Fruit fly (Drosophila melanogaster): Measurements from ENCODE around the gene CG14805.

The CG14805 gene

dm6 chrX:1858867-1859266, 18.2 kb upstream of the CG14805 start, which contains the start of gene Lamtor5 (continued):
- TF ChIP-seq CG9139 (GFP tag; optimal IDR thresholded peaks at IDR 0.05) (no peak), achi (GFP tag; optimal IDR thresholded peaks at IDR 0.05) (peak; percentile 41), Blimp-1 (GFP tag; optimal IDR thresholded peaks at IDR 0.05) (peak; percentile 10), dac (GFP tag; optimal IDR thresholded peaks at IDR 0.05) (no peak), spab (GFP tag; optimal IDR thresholded peaks at IDR 0.05) (no peak), CG1621 (tag; optimal IDR thresholded peaks at IDR 0.05) (no peak), CG4318 (GFP tag; optimal IDR thresholded peaks at IDR 0.05) (no peak), CG8319 (GFP tag; optimal IDR thresholded peaks at IDR 0.05) (no peak), Smox (GFP tag; optimal IDR thresholded peaks at IDR 0.05) (peak; percentile 51), salr (GFP tag; optimal IDR thresholded peaks at IDR 0.05) (no peak), CG15336 (GFP tag; IDR thresholded peaks at IDR 0.05) (peak; percentile 55), Met (GFP tag; optimal IDR thresholded peaks at IDR 0.05) (peak; percentile 54), net (GFP tag; optimal IDR thresholded peaks at IDR 0.05) (peak; percentile 44), Gug (GFP tag; IDR thresholded peaks at IDR 0.05) (no peak), CG32006 (GFP tag; optimal IDR thresholded peaks at IDR 0.05) (peak; percentile 37), Lpt (GFP tag; optimal IDR thresholded peaks at IDR 0.05) (no peak), topi (GFP tag; optimal IDR thresholded peaks at IDR 0.05) (peak; percentile 70), CG8119 (GFP tag; IDR thresholded peaks at IDR 0.05) (peak; percentile 25; the same call in 1 of the 3 replicates), CG10669 (GFP tag; optimal IDR thresholded peaks at IDR 0.05) (peak; percentile 39), eg (GFP tag; IDR thresholded peaks at IDR 0.05) (peak; percentile 42; the same call in 1 of the 3 replicates), CG7368 (GFP tag; optimal IDR thresholded peaks at IDR 0.05) (peak; percentile 52), CG6792 (GFP tag; optimal IDR thresholded peaks at IDR 0.05) (peak; percentile 24), CG16779 (tag; optimal IDR thresholded peaks at IDR 0.05) (no peak), CG34406 (GFP tag; optimal IDR thresholded peaks at IDR 0.05) (peak; percentile 22), OdsH (GFP tag; optimal IDR thresholded peaks at IDR 0.05) (peak; percentile 34), fd59A (GFP tag; optimal IDR thresholded peaks at IDR 0.05) (peak; percentile 10)

DNA sequence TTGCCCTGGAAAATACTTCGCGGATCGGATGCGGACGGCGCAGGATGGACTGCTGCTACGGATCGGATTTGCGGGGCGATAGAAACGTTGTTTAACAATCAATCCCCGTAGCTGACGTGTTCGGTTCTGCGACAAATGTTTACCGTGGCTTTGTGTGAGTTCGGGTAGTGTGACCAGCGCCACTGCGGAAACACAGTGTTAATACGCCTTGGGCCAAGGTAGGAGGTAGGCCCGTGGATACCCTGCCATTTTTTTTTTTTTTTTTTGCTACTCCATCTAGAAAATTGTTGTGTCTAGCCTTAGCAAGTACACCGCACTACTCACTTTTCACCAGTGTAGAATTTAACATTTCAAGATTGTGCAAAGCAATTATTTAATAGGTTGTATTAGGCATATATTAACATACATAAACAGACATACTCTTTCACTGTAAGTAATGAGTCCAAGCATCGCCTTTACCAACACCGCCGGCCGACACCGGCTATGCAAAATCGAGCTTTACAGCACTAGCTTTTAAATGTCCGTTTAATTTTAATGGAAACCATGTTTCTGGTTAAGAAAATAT, 15.4 kb upstream of the CG14805 start, which contains the start of gene deltaCOP:
Gene deltaCOP, minus strand, starts transcription at position 171 of the 565 bp plus-strand sequence.
- peak; percentile 91 for TF ChIP-seq lz (GFP tag; optimal IDR thresholded peaks at IDR 0.05)
- TF ChIP-seq vri (GFP tag; optimal IDR thresholded peaks at IDR 0.05) = no peak
- peak; percentile 72 for TF ChIP-seq CG11294 (GFP tag; IDR thresholded peaks at IDR 0.05)
- no peak for TF ChIP-seq OdsH (GFP tag; optimal IDR thresholded peaks at IDR 0.05)
- TF ChIP-seq CG6854 (GFP tag; optimal IDR thresholded peaks at IDR 0.05) = peak; percentile 16
- TF ChIP-seq CG6163 (GFP tag; IDR thresholded peaks at IDR 0.05) = peak; percentile 82
- no peak for TF ChIP-seq spab (GFP tag; optimal IDR thresholded peaks at IDR 0.05)
- no peak for TF ChIP-seq CG9139 (GFP tag; optimal IDR thresholded peaks at IDR 0.05)
- no peak for TF ChIP-seq CG6808 (GFP tag; optimal IDR thresholded peaks at IDR 0.05)
- peak; percentile 90 for TF ChIP-seq Hr39 (GFP tag; optimal IDR thresholded peaks at IDR 0.05)
- peak; percentile 92 for TF ChIP-seq CG31627 (GFP tag; optimal IDR thresholded peaks at IDR 0.05)
- peak; percentile 72 for TF ChIP-seq Ets96B (tag; optimal IDR thresholded peaks at IDR 0.05)
- peak; percentile 85 for TF ChIP-seq CG8632 (GFP tag; optimal IDR thresholded peaks at IDR 0.05)
- peak in 1 of 2 experiments; percentile 80 for TF ChIP-seq ss (GFP tag; optimal IDR thresholded peaks at IDR 0.05)
- TF ChIP-seq esn (GFP tag; optimal IDR thresholded peaks at IDR 0.05) = peak; percentile 92
- peak; percentile 83 for TF ChIP-seq CG34406 (GFP tag; optimal IDR thresholded peaks at IDR 0.05)
- TF ChIP-seq Hr38 (GFP tag; optimal IDR thresholded peaks at IDR 0.05) = peak; percentile 23
- TF ChIP-seq CG3919 (GFP tag; optimal IDR thresholded peaks at IDR 0.05) = peak; percentile 87
- TF ChIP-seq salr (GFP tag; optimal IDR thresholded peaks at IDR 0.05) = no peak
- TF ChIP-seq CG4318 (GFP tag; optimal IDR thresholded peaks at IDR 0.05) = no peak
- TF ChIP-seq dsx (GFP tag; optimal IDR thresholded peaks at IDR 0.05; ENCODE audit: poor library complexity, severe bottlenecking) = peak; percentile 59
- TF ChIP-seq fd59A (GFP tag; optimal IDR thresholded peaks at IDR 0.05) = peak; percentile 74
- TF ChIP-seq CG8119 (GFP tag; IDR thresholded peaks at IDR 0.05) = peak; percentile 73; the same call in 2 of the 3 replicates
- no peak for TF ChIP-seq Hr4 (GFP tag; optimal IDR thresholded peaks at IDR 0.05)
- TF ChIP-seq Eip93F (GFP tag; optimal IDR thresholded peaks at IDR 0.05) = no peak
- TF ChIP-seq Sox15 (GFP tag; optimal IDR thresholded peaks at IDR 0.05) = peak; percentile 84
- TF ChIP-seq CG6792 (GFP tag; optimal IDR thresholded peaks at IDR 0.05) = peak; percentile 88
- no peak for TF ChIP-seq Met (GFP tag; optimal IDR thresholded peaks at IDR 0.05)
- no peak for TF ChIP-seq Smox (GFP tag; optimal IDR thresholded peaks at IDR 0.05)
- TF ChIP-seq CG11902 (GFP tag; optimal IDR thresholded peaks at IDR 0.05) = no peak
- TF ChIP-seq dac (GFP tag; optimal IDR thresholded peaks at IDR 0.05) = no peak
- peak; percentile 47 for TF ChIP-seq CG1621 (tag; optimal IDR thresholded peaks at IDR 0.05)
- TF ChIP-seq CG10631 (GFP tag; optimal IDR thresholded peaks at IDR 0.05) = no peak
- peak; percentile 76 for TF ChIP-seq CG3032 (tag; optimal IDR thresholded peaks at IDR 0.05)
- peak; percentile 84 for TF ChIP-seq achi (GFP tag; optimal IDR thresholded peaks at IDR 0.05)
- TF ChIP-seq Blimp-1 (GFP tag; optimal IDR thresholded peaks at IDR 0.05) = no peak
